Fruit fly (Drosophila melanogaster) whole organism, embryonic: Measurements from ENCODE around the gene Nin.
A peak's percentile ranks its signal among the peaks of the same experiment; 100 is the strongest.

Source experiments
- Asciz ChIP-seq: fragments of 200-800 bp; sonication (Bioruptor generic); optimal IDR thresholded peaks from 2 replicates; lab custom pipeline; 2017; ENCODE audit warnings: missing biosample characterization, mild to moderate bottlenecking, missing genetic modification characterization, missing genetic modification reagents
- Atf3 ChIP-seq: fragments of 200-800 bp; sonication (Bioruptor generic); optimal IDR thresholded peaks from 3 replicates; lab custom pipeline; 2016; ENCODE audit warnings: missing biosample characterization, missing genetic modification characterization
- C15 ChIP-seq: fragments of 200-800 bp; sonication (Bioruptor generic); IDR thresholded peaks from 3 replicates; pipeline ENCODE4 v1.3.6; 2022; ENCODE audit warnings: missing biosample characterization, missing genetic modification characterization
- CG10274 ChIP-seq: fragments of 200-800 bp; sonication (Bioruptor generic); optimal IDR thresholded peaks from 3 replicates; lab custom pipeline; 2017; ENCODE audit warnings: missing biosample characterization, mild to moderate bottlenecking, missing genetic modification characterization
- CG13287 ChIP-seq: fragments of 200-800 bp; sonication (Bioruptor generic); IDR thresholded peaks from 2 replicates; pipeline ENCODE4 v1.3.6; 2022; ENCODE audit warnings: missing biosample characterization, missing genetic modification characterization; ENCODE audit not compliant: partially characterized antibody
- CG14014 ChIP-seq: fragments of 200-800 bp; sonication (Bioruptor generic); IDR thresholded peaks from 2 replicates; pipeline ENCODE4 v1.3.6; 2022; ENCODE audit warnings: missing biosample characterization, missing genetic modification characterization
- CG14667 ChIP-seq: fragments of 200-800 bp; sonication (Bioruptor generic); IDR thresholded peaks from 2 replicates; pipeline ENCODE4 v1.3.6; 2022; ENCODE audit warnings: missing biosample characterization, missing genetic modification characterization
- CG18619 ChIP-seq: fragments of 200-800 bp; sonication (Bioruptor generic); optimal IDR thresholded peaks from 3 replicates; lab custom pipeline; 2017; ENCODE audit warnings: missing biosample characterization, mild to moderate bottlenecking, missing genetic modification characterization
- CG2199 ChIP-seq: fragments of 200-800 bp; sonication (Bioruptor generic); IDR thresholded peaks from 3 replicates; pipeline ENCODE4 v1.3.6; 2022; ENCODE audit warnings: missing biosample characterization, missing genetic modification characterization
- CG31224 ChIP-seq: fragments of 200-800 bp; sonication (Bioruptor generic); IDR thresholded peaks from 2 replicates; pipeline ENCODE4 v1.3.6; 2022; ENCODE audit warnings: missing biosample characterization, missing genetic modification characterization
- CG32767 ChIP-seq: fragments of 200-800 bp; sonication (Bioruptor generic); IDR thresholded peaks from 2 replicates; pipeline ENCODE4 v1.3.6; 2022; ENCODE audit warnings: missing biosample characterization, missing genetic modification characterization
- CG42726 ChIP-seq: fragments of 200-800 bp; sonication (Bioruptor generic); IDR thresholded peaks from 2 replicates; pipeline ENCODE4 v1.3.6; 2022; ENCODE audit warnings: missing biosample characterization, missing genetic modification characterization; ENCODE audit not compliant: partially characterized antibody
- CG5953 ChIP-seq: fragments of 200-800 bp; sonication (Bioruptor generic); IDR thresholded peaks from 2 replicates; pipeline ENCODE4 v1.3.6; 2022; ENCODE audit warnings: missing biosample characterization, missing genetic modification characterization
- CG8359 ChIP-seq: fragments of 200-800 bp; sonication (Bioruptor generic); optimal IDR thresholded peaks from 2 replicates; lab custom pipeline; 2017; ENCODE audit warnings: missing biosample characterization, mild to moderate bottlenecking, missing genetic modification characterization, borderline replicate concordance
- CG9437 ChIP-seq: fragments of 200-800 bp; sonication (Bioruptor generic); optimal IDR thresholded peaks from 2 replicates; lab custom pipeline; 2018; ENCODE audit warnings: missing biosample characterization, mild to moderate bottlenecking, missing genetic modification characterization
- CG9727 ChIP-seq: fragments of 200-800 bp; sonication (Bioruptor generic); optimal IDR thresholded peaks from 3 replicates; lab custom pipeline; 2017; ENCODE audit warnings: missing biosample characterization, mild to moderate bottlenecking, missing genetic modification characterization
- CG9932 ChIP-seq: fragments of 200-800 bp; sonication (Bioruptor generic); IDR thresholded peaks from 2 replicates; pipeline ENCODE4 v1.3.6; 2022; ENCODE audit warnings: missing biosample characterization, missing genetic modification characterization
- Chrac-16 ChIP-seq: fragments of 200-800 bp; sonication (Bioruptor generic); optimal IDR thresholded peaks from 3 replicates; lab custom pipeline; 2016; ENCODE audit warnings: missing biosample characterization, missing genetic modification characterization
- Dip3 ChIP-seq: fragments of 200-800 bp; sonication (Bioruptor generic); optimal IDR thresholded peaks from 3 replicates; lab custom pipeline; 2016; ENCODE audit warnings: missing biosample characterization, missing genetic modification characterization
- H2.0 ChIP-seq: fragments of 200-800 bp; sonication (Bioruptor generic); IDR thresholded peaks from 2 replicates; pipeline ENCODE4 v1.3.6; 2022; ENCODE audit warnings: missing biosample characterization, missing genetic modification characterization
- HLH3B ChIP-seq: fragments of 200-800 bp; sonication (Bioruptor generic); IDR thresholded peaks from 2 replicates; pipeline ENCODE4 v1.3.6; 2022; ENCODE audit warnings: missing biosample characterization, missing genetic modification characterization
- HLHmδ ChIP-seq: fragments of 200-800 bp; sonication (Bioruptor generic); optimal IDR thresholded peaks from 2 replicates; lab custom pipeline; 2018; ENCODE audit warnings: missing biosample characterization, mild to moderate bottlenecking, missing genetic modification characterization, moderate library complexity
- Hmr ChIP-seq: fragments of 200-800 bp; sonication (Bioruptor generic); optimal IDR thresholded peaks from 3 replicates; lab custom pipeline; 2017; ENCODE audit warnings: mild to moderate bottlenecking, missing biosample characterization, missing genetic modification reagents, missing genetic modification characterization
- Hr78 ChIP-seq, 2 experiments: fragments of 200-800 bp in 1 of 2; fragments of >200 bp in 1 of 2; sonication (Bioruptor generic) in 1 of 2; optimal IDR thresholded peaks; 2 replicates each; lab custom pipeline; 2017 to 2019; ENCODE audit warnings: missing biosample characterization in 2 of 2, missing genetic modification characterization in 2 of 2, mild to moderate bottlenecking in 1 of 2, moderate library complexity in 1 of 2
- Nf-YC ChIP-seq: fragments of 200-800 bp; optimal IDR thresholded peaks from 3 replicates; lab custom pipeline; 2019; ENCODE audit warnings: missing biosample characterization, mild to moderate bottlenecking, missing genetic modification characterization, moderate library complexity
- Pdp1 ChIP-seq, 2 experiments: fragments of 200-800 bp; sonication (Bioruptor generic); optimal IDR thresholded peaks; 3 replicates each; lab custom pipeline; 2016; ENCODE audit warnings: missing biosample characterization in 2 of 2, missing genetic modification characterization in 2 of 2, mild to moderate bottlenecking in 1 of 2, moderate library complexity in 1 of 2
- ara ChIP-seq: fragments of 200-800 bp; sonication (Bioruptor generic); IDR thresholded peaks from 2 replicates; pipeline ENCODE4 v1.3.6; 2022; ENCODE audit warnings: missing biosample characterization, missing genetic modification characterization
- chif ChIP-seq, 2 experiments: fragments of 200-800 bp; sonication (Bioruptor generic); optimal IDR thresholded peaks; 3 replicates each; lab custom pipeline; 2016; ENCODE audit warnings: missing biosample characterization in 2 of 2, missing genetic modification characterization in 2 of 2
- crol ChIP-seq: fragments of 200-800 bp; sonication (Bioruptor generic); IDR thresholded peaks from 2 replicates; pipeline ENCODE4 v1.3.6; 2022; ENCODE audit warnings: missing biosample characterization, missing genetic modification characterization
- crp ChIP-seq, 2 experiments: fragments of 200-800 bp; sonication (Bioruptor generic); optimal IDR thresholded peaks; 2 replicates in 1 of 2; 3 replicates in 1 of 2; lab custom pipeline; 2017; ENCODE audit warnings: missing biosample characterization in 2 of 2, missing genetic modification characterization in 2 of 2, mild to moderate bottlenecking in 1 of 2, moderate library complexity in 1 of 2
- esg ChIP-seq: fragments of 200-800 bp; sonication (Bioruptor generic); conservative IDR thresholded peaks from 2 replicates; pipeline ENCODE4 v1.3.6; 2022; ENCODE audit warnings: missing biosample characterization, missing genetic modification characterization
- fd64A ChIP-seq: fragments of 200-800 bp; sonication (Bioruptor generic); optimal IDR thresholded peaks from 3 replicates; lab custom pipeline; 2018; ENCODE audit warnings: missing biosample characterization, mild to moderate bottlenecking, missing genetic modification characterization
- fd96Cb ChIP-seq: fragments of 200-800 bp; sonication (Bioruptor generic); optimal IDR thresholded peaks from 2 replicates; lab custom pipeline; 2018; ENCODE audit warnings: missing biosample characterization, mild to moderate bottlenecking, missing genetic modification characterization, moderate library complexity
- gt ChIP-seq: fragments of 200-800 bp; sonication (Bioruptor generic); IDR thresholded peaks from 2 replicates; pipeline ENCODE4 v1.3.6; 2022; ENCODE audit warnings: missing biosample characterization, missing genetic modification characterization
- insv ChIP-seq, 2 experiments: fragments of 200-800 bp; sonication (Bioruptor generic); optimal IDR thresholded peaks; 3 replicates each; lab custom pipeline; 2016 to 2018; ENCODE audit warnings: missing biosample characterization in 2 of 2, missing genetic modification characterization in 2 of 2
- klu ChIP-seq: fragments of 200-800 bp; sonication (Bioruptor generic); IDR thresholded peaks from 2 replicates; pipeline ENCODE4 v1.3.6; 2022; ENCODE audit warnings: missing biosample characterization, missing genetic modification characterization
- kni ChIP-seq: fragments of 200-800 bp; sonication (Bioruptor generic); optimal IDR thresholded peaks from 3 replicates; lab custom pipeline; 2017; ENCODE audit warnings: mild to moderate bottlenecking, missing biosample characterization, missing genetic modification reagents, missing genetic modification characterization
- lilli ChIP-seq: fragments of 200-800 bp; sonication (Bioruptor generic); optimal IDR thresholded peaks from 3 replicates; lab custom pipeline; 2016; ENCODE audit warnings: missing biosample characterization, missing genetic modification characterization
- maf-S ChIP-seq: fragments of 200-800 bp; sonication (Bioruptor generic); optimal IDR thresholded peaks from 2 replicates; lab custom pipeline; 2016; ENCODE audit warnings: missing biosample characterization, missing genetic modification characterization
- otp ChIP-seq: fragments of 200-800 bp; sonication (Bioruptor generic); IDR thresholded peaks from 3 replicates; pipeline ENCODE4, ENCODE4 v1.3.6; 2022; ENCODE audit warnings: missing biosample characterization, missing genetic modification characterization
- run ChIP-seq: fragments of 200-800 bp; sonication (Bioruptor generic); optimal IDR thresholded peaks from 3 replicates; lab custom pipeline; 2018; ENCODE audit warnings: missing biosample characterization, mild to moderate bottlenecking, missing genetic modification characterization
- sim ChIP-seq: fragments of 200-800 bp; sonication (Bioruptor generic); IDR thresholded peaks from 2 replicates; pipeline ENCODE4 v1.3.6; 2022; ENCODE audit warnings: missing biosample characterization, missing genetic modification characterization
- sisA ChIP-seq: fragments of 200-800 bp; sonication (Bioruptor generic); IDR thresholded peaks from 2 replicates; pipeline ENCODE4 v1.3.6; 2022; ENCODE audit warnings: missing biosample characterization, missing genetic modification characterization
- sr ChIP-seq: fragments of 200-800 bp; sonication (Bioruptor generic); IDR thresholded peaks from 3 replicates; pipeline ENCODE4 v1.3.6; 2022; ENCODE audit warnings: missing biosample characterization, missing genetic modification characterization
- stwl ChIP-seq: fragments of 200-800 bp; sonication (Bioruptor generic); optimal IDR thresholded peaks from 3 replicates; lab custom pipeline; 2018; ENCODE audit warnings: missing biosample characterization, mild to moderate bottlenecking, missing genetic modification characterization, moderate library complexity
- wor ChIP-seq: fragments of 200-800 bp; sonication (Bioruptor generic); IDR thresholded peaks from 2 replicates; pipeline ENCODE4 v1.3.6; 2022; ENCODE audit warnings: missing biosample characterization, missing genetic modification characterization
- zen2 ChIP-seq: fragments of 200-800 bp; sonication (Bioruptor generic); IDR thresholded peaks from 3 replicates; pipeline ENCODE4 v1.3.6; 2022; ENCODE audit warnings: missing biosample characterization, missing genetic modification characterization; ENCODE audit not compliant: partially characterized antibody

Gene Nin

DNA sequence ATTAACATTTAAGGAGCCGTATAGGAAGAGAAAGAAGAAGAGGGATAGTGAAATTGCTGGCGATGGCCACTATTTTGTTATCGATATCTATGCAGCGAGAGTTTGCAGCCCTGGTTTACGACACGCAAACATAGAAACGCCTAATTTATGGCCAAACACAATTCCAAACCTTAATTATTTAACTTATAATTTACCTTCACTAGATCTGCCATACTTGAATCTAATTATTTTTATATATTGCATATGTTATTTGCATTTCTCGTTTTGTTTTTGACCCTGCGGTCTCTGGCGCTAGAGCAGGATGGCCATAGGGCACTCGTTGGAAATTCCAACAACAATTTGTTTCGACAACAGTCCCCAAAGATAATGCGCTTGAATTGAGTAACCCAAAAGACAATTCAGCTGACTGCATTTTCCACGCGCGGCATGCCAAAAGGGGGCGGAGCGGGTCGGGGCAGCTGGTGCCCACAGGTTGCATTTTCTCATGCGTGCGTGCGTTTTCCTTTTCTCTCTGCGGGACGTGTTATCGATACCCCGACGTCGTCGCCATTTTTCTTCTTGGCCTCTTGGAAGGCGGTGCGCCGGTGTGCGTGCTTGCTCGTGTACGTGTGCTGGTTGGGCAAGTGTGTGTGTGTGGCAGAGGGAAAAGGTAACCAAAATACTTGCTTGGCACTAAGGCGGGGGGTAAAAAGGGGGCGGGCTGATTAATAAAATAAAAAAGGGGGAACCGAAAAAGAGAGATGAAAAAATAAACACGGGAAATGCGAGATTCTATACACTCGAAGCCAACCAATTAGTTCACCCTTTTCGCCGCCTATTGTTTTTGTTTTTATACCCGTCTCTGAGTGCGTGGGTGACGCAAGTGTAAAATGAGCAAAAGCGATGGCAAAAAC, 46.9 kb upstream of the Nin start (continued):
- TF ChIP-seq CG9727 (GFP tag; lab: Kevin White, UChicago) = peak; percentile 39
- TF ChIP-seq CG32767 = 0 out of 2 replicates have a peak, but pooled peaks have one; percentile 8
- TF ChIP-seq HLH3B (GFP tag; lab: Robert Waterston, UW) = peak; percentile 53; the same call in 1 of the 2 replicates
- 0 out of 3 replicates have a peak, but pooled peaks have one; percentile 17 for TF ChIP-seq CG2199 (GFP tag; lab: Robert Waterston, UW)
- TF ChIP-seq wor = 0 out of 2 replicates have a peak, but pooled peaks have one; percentile 16
- TF ChIP-seq kni (GFP tag; lab: Kevin White, UChicago) = peak; percentile 5
- peak; percentile 24 for TF ChIP-seq Dip3 (GFP tag; lab: Kevin White, UChicago)
- peak; percentile 50 for TF ChIP-seq klu (GFP tag; lab: Robert Waterston, UW)
- TF ChIP-seq fd96Cb (tag; lab: Kevin White, UChicago) = peak; percentile 17
- TF ChIP-seq Asciz (GFP tag; lab: Kevin White, UChicago) = no peak
- peak; percentile 23 for TF ChIP-seq fd64A (GFP tag; lab: Kevin White, UChicago)
- TF ChIP-seq CG9437 (GFP tag; lab: Kevin White, UChicago) = peak; percentile 76
- peak in 1 of 2 experiments; percentile 61 for TF ChIP-seq Hr78 (GFP tag; optimal IDR thresholded peaks at IDR 0.05; lab: Kevin White, UChicago)
- TF ChIP-seq stwl (tag; lab: Kevin White, UChicago) = peak; percentile 45
- TF ChIP-seq CG5953 = peak; percentile 45; the same call in 1 of the 2 replicates
- TF ChIP-seq zen2 (GFP tag; lab: Robert Waterston, UW) = no peak; the same call in 2 of the 3 replicates
- TF ChIP-seq sim (GFP tag; lab: Robert Waterston, UW) = no peak
- no peak for TF ChIP-seq gt (GFP tag; lab: Robert Waterston, UW)
- peak; percentile 2 for TF ChIP-seq maf-S
- TF ChIP-seq CG9932 (GFP tag; lab: Robert Waterston, UW) = peak; percentile 76
- TF ChIP-seq Atf3 (GFP tag; lab: Kevin White, UChicago) = peak; percentile 26
- peak; percentile 13 for TF ChIP-seq CG18619 (GFP tag; lab: Kevin White, UChicago)
- no peak for TF ChIP-seq run (tag; lab: Kevin White, UChicago)
- TF ChIP-seq Chrac-16 = peak; percentile 44
- TF ChIP-seq sr = peak; percentile 74; the same call in 2 of the 3 replicates
- TF ChIP-seq CG14667 (GFP tag; lab: Robert Waterston, UW) = peak; percentile 70
- TF ChIP-seq sisA (GFP tag; lab: Robert Waterston, UW) = peak; percentile 60
- TF ChIP-seq crp (GFP tag; optimal IDR thresholded peaks at IDR 0.05; lab: Kevin White, UChicago) = peak in 1 of 2 experiments; percentile 39
- TF ChIP-seq H2.0 (GFP tag; lab: Robert Waterston, UW) = peak; percentile 63
- no peak for TF ChIP-seq Nf-YC (tag; lab: Kevin White, UChicago)
- TF ChIP-seq C15 (GFP tag; lab: Robert Waterston, UW) = peak; percentile 45; the same call in 1 of the 3 replicates
- TF ChIP-seq CG14014 (GFP tag; lab: Robert Waterston, UW) = peak; percentile 73
- TF ChIP-seq CG8359 (GFP tag; lab: Kevin White, UChicago) = no peak
- TF ChIP-seq CG10274 (GFP tag; lab: Kevin White, UChicago) = no peak
- TF ChIP-seq CG42726 = peak; percentile 42; the same call in 1 of the 2 replicates
- peak; percentile 66 for TF ChIP-seq Hmr
- TF ChIP-seq CG31224 = peak; percentile 58; the same call in 1 of the 2 replicates
- peak; percentile 97 for TF ChIP-seq crol (GFP tag; lab: Robert Waterston, UW)
- TF ChIP-seq chif (GFP tag; optimal IDR thresholded peaks at IDR 0.05; lab: Kevin White, UChicago) = peak in 1 of 2 experiments; percentile 10
- TF ChIP-seq Pdp1 (GFP tag; optimal IDR thresholded peaks at IDR 0.05; lab: Kevin White, UChicago) = peak; percentile 56 to 59
- TF ChIP-seq insv (GFP tag; optimal IDR thresholded peaks at IDR 0.05; lab: Kevin White, UChicago) = peak in 1 of 2 experiments; percentile 19
- TF ChIP-seq lilli (GFP tag; lab: Kevin White, UChicago) = peak; percentile 55
- peak; percentile 34; the same call in 1 of the 2 replicates for TF ChIP-seq esg (GFP tag; lab: Robert Waterston, UW)
- TF ChIP-seq HLHmδ (GFP tag; lab: Kevin White, UChicago) = peak; percentile 10
- TF ChIP-seq otp = peak; percentile 65; the same call in 1 of the 3 replicates
- no peak for TF ChIP-seq ara (GFP tag; lab: Robert Waterston, UW)
- TF ChIP-seq CG13287 = peak; percentile 77
